Fruit fly (Drosophila melanogaster) whole organism, pupa: Measurements from ENCODE around the gene CG2794.

Source experiments
- CG10348 ChIP-seq: fragments of 200-800 bp; sonication (Bioruptor generic); IDR thresholded peaks from 2 replicates; pipeline ENCODE4 v1.3.6; 2022; ENCODE audit warnings: missing biosample characterization, missing genetic modification characterization
- CG12605 ChIP-seq: fragments of 200-800 bp; sonication (Bioruptor generic); IDR thresholded peaks from 2 replicates; pipeline ENCODE4 v1.3.6; 2022; ENCODE audit warnings: missing biosample characterization, missing genetic modification characterization
- CG13204 ChIP-seq: fragments of 200-800 bp; sonication (Bioruptor generic); optimal IDR thresholded peaks from 2 replicates; lab custom pipeline; 2018; ENCODE audit warnings: missing biosample characterization, mild to moderate bottlenecking, missing genetic modification characterization, moderate library complexity
- CG14655 ChIP-seq: fragments of 200-800 bp; sonication (Bioruptor generic); optimal IDR thresholded peaks from 3 replicates; lab custom pipeline; 2017; ENCODE audit warnings: mild to moderate bottlenecking, missing biosample characterization, missing genetic modification reagents, missing genetic modification characterization
- CG15710 ChIP-seq: fragments of 200-800 bp; sonication (Bioruptor generic); optimal IDR thresholded peaks from 2 replicates; lab custom pipeline; 2018; ENCODE audit warnings: missing biosample characterization, mild to moderate bottlenecking, missing genetic modification characterization, moderate library complexity
- CG17806 ChIP-seq: fragments of 200-800 bp; sonication (Bioruptor generic); optimal IDR thresholded peaks from 2 replicates; lab custom pipeline; 2018; ENCODE audit warnings: missing biosample characterization, mild to moderate bottlenecking, missing genetic modification characterization, moderate library complexity
- CG32121 ChIP-seq: fragments of 200-800 bp; sonication (Bioruptor generic); IDR thresholded peaks from 2 replicates; pipeline ENCODE4 v1.3.6; 2022; ENCODE audit warnings: missing biosample characterization, missing genetic modification characterization
- CG34367 ChIP-seq: fragments of 200-800 bp; sonication (Bioruptor generic); optimal IDR thresholded peaks from 2 replicates; lab custom pipeline; 2018; ENCODE audit warnings: missing biosample characterization, mild to moderate bottlenecking, missing genetic modification characterization
- CG4496 ChIP-seq: fragments of 200-800 bp; sonication (Bioruptor generic); IDR thresholded peaks from 3 replicates; pipeline ENCODE4 v1.3.6; 2022; ENCODE audit warnings: missing biosample characterization, missing genetic modification characterization
- CG8159 ChIP-seq: fragments of 200-800 bp; sonication (Bioruptor generic); optimal IDR thresholded peaks from 3 replicates; lab custom pipeline; 2018; ENCODE audit warnings: missing biosample characterization, mild to moderate bottlenecking, missing genetic modification characterization, moderate library complexity
- CG8301 ChIP-seq: fragments of 200-800 bp; sonication (Bioruptor generic); optimal IDR thresholded peaks from 2 replicates; lab custom pipeline; 2018; ENCODE audit warnings: missing biosample characterization, mild to moderate bottlenecking, missing genetic modification characterization
- CG9948 ChIP-seq: fragments of 200-800 bp; sonication (Bioruptor generic); optimal IDR thresholded peaks from 2 replicates; lab custom pipeline; 2018; ENCODE audit warnings: missing biosample characterization, mild to moderate bottlenecking, missing genetic modification characterization, moderate library complexity
- D1 ChIP-seq: fragments of 200-800 bp; sonication (Bioruptor generic); optimal IDR thresholded peaks from 2 replicates; lab custom pipeline; 2018; ENCODE audit warnings: missing biosample characterization, mild to moderate bottlenecking, missing genetic modification characterization, moderate library complexity
- EcR ChIP-seq: fragments of 200-800 bp; sonication (Bioruptor generic); optimal IDR thresholded peaks from 3 replicates; lab custom pipeline; 2019; ENCODE audit warnings: missing biosample characterization, missing genetic modification characterization, mild to moderate bottlenecking, moderate library complexity, missing genetic modification reagents
- Ets98B ChIP-seq: fragments of 200-800 bp; sonication (Bioruptor generic); IDR thresholded peaks from 2 replicates; pipeline ENCODE4 v1.3.6; 2022; ENCODE audit warnings: missing biosample characterization, missing genetic modification characterization
- Pif1A ChIP-seq: fragments of 200-800 bp; sonication (Bioruptor generic); optimal IDR thresholded peaks from 3 replicates; lab custom pipeline; 2016; ENCODE audit warnings: missing biosample characterization, missing genetic modification characterization
- Pif1B ChIP-seq: fragments of 200-800 bp; sonication (Bioruptor generic); optimal IDR thresholded peaks from 3 replicates; lab custom pipeline; 2016; ENCODE audit warnings: missing biosample characterization, missing genetic modification characterization
- Snoo ChIP-seq: fragments of 200-800 bp; sonication (Bioruptor generic); optimal IDR thresholded peaks from 3 replicates; lab custom pipeline; 2017; ENCODE audit warnings: missing biosample characterization, mild to moderate bottlenecking, missing genetic modification characterization, inconsistent platforms
- fd96Ca ChIP-seq: fragments of 200-800 bp; sonication (Bioruptor generic); IDR thresholded peaks from 3 replicates; pipeline ENCODE4 v1.3.6; 2022; ENCODE audit warnings: missing biosample characterization, missing genetic modification characterization
- gl ChIP-seq: fragments of 200-800 bp; sonication (Bioruptor generic); optimal IDR thresholded peaks from 2 replicates; lab custom pipeline; 2018; ENCODE audit warnings: missing biosample characterization, mild to moderate bottlenecking, missing genetic modification characterization
- rn ChIP-seq: fragments of 200-800 bp; sonication (Bioruptor generic); IDR thresholded peaks from 2 replicates; pipeline ENCODE4 v1.3.6; 2022; ENCODE audit warnings: missing biosample characterization, missing genetic modification characterization

The CG2794 gene

dm6 chr2L:563769-564550 is at the start of gene CG2794, which contains the start of gene uncNacbeta:
CG2794 (plus strand) TSS chr2L:564163.
uncNacbeta (minus strand) TSS chr2L:563819.
- TF ChIP-seq Pif1A (GFP tag; lab: Kevin White, UChicago) (no peak), fd96Ca (GFP tag; lab: Robert Waterston, UW) (0 out of 3 replicates have a peak, but pooled peaks have one; percentile 22), CG13204 (GFP tag; lab: Kevin White, UChicago) (no peak), CG4496 (peak; percentile 32; the same call in 1 of the 3 replicates), CG12605 (GFP tag; lab: Robert Waterston, UW) (no peak)
- TF ChIP-seq, all 21 proteins: peak for 2

DNA sequence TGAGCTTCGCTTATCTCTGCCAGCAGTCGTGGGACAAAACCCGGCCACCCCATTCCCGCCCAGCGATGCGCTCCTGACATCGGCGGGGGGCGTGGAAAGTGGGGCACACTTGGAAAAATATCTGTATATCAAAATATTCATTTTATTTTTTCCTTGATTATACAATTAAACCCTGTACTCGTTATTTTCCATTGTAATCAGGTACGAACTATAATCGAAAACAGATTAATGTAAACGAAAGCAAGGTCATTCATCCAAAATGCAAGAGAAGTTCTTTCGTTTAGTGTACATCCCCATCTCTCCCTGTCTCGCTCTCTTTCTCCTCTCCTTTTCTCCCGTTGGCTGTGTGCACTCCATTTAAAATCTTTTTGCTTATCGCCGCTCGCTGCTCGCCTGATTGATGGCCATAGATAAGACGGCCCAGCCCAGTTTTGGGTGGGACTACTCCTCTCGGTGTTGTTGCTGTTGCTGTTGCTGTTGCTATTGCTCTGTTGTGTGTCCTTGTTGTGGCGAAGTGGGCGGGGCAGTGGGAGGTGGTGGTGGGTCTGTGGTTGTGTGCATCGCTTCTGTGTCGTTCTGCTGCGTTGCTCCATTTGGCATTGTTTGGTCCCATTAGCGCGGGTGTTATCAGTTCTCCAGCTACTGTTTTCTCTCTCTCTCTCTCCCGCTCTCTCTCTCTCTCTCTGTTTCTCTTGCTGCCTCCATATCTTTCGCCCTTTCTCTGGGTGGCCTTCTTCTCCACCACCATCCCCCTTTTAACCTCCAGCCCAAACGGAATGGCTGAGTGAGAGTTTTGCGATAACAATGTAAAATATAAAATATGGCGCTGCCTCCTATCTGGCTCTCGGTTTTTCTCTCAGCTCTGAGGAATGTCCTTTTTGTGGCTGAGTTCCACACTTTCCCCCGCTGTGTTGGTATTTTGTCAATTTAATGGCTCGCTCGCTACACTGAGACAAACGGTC is 47.6 kb upstream of the CG2794 start:
- TF ChIP-seq D1 (tag; lab: Kevin White, UChicago) (no peak), Ets98B (GFP tag; lab: Robert Waterston, UW) (peak; percentile 67), CG10348 (no peak), Snoo (tag; lab: Kevin White, UChicago) (peak; percentile 72), CG8159 (tag; lab: Kevin White, UChicago) (peak; percentile 87), Pif1A (GFP tag; lab: Kevin White, UChicago) (peak; percentile 49), CG34367 (tag; lab: Kevin White, UChicago) (peak; percentile 62), CG13204 (GFP tag; lab: Kevin White, UChicago) (no peak), CG4496 (peak; percentile 83), Pif1B (peak; percentile 24), CG17806 (tag; lab: Kevin White, UChicago) (peak; percentile 80), CG12605 (GFP tag; lab: Robert Waterston, UW) (no peak), CG8301 (tag; lab: Kevin White, UChicago) (peak; percentile 67), CG14655 (peak; percentile 73), gl (tag; lab: Kevin White, UChicago) (peak; percentile 67), rn (GFP tag; lab: Robert Waterston, UW) (no peak), CG32121 (peak; percentile 64; the same call in 1 of the 2 replicates), fd96Ca (GFP tag; lab: Robert Waterston, UW) (peak; percentile 72), CG9948 (tag; lab: Kevin White, UChicago) (peak; percentile 82), EcR (GFP tag; lab: Kevin White, UChicago) (no peak), CG15710 (tag; lab: Kevin White, UChicago) (peak; percentile 74)

dm6 chr2L:517911-518619 is 45.9 kb upstream of the CG2794 start:
- TF ChIP-seq CG8159 (tag; lab: Kevin White, UChicago) (peak; percentile 45), CG8301 (tag; lab: Kevin White, UChicago) (no peak), Snoo (tag; lab: Kevin White, UChicago) (peak; percentile 16), CG10348 (no peak), Ets98B (GFP tag; lab: Robert Waterston, UW) (no peak), Pif1B (peak; percentile 22), Pif1A (GFP tag; lab: Kevin White, UChicago) (peak; percentile 51), CG12605 (GFP tag; lab: Robert Waterston, UW) (no peak), CG15710 (tag; lab: Kevin White, UChicago) (peak; percentile 35), CG9948 (tag; lab: Kevin White, UChicago) (peak; percentile 19), EcR (GFP tag; lab: Kevin White, UChicago) (no peak), CG14655 (no peak), CG4496 (no peak), D1 (tag; lab: Kevin White, UChicago) (no peak), CG13204 (GFP tag; lab: Kevin White, UChicago) (no peak), CG32121 (no peak), fd96Ca (GFP tag; lab: Robert Waterston, UW) (no peak), gl (tag; lab: Kevin White, UChicago) (no peak), CG17806 (tag; lab: Kevin White, UChicago) (peak; percentile 13), CG34367 (tag; lab: Kevin White, UChicago) (no peak), rn (GFP tag; lab: Robert Waterston, UW) (no peak)

DNA sequence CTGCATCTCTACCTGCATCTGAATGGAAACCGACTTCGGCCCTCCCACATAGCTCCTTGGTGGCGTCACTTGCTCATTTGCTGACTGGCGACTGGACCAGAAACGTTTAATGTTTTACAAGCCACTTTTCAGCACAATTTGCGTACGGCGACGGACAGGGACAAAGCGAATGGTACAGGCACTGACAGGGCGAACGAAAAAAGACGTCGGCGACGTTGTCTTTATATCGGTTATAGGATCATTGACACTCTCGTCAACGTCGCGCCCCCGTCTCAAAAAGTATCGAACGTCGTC is 45.4 kb upstream of the CG2794 start:
- TF ChIP-seq Pif1B (no peak), D1 (tag; lab: Kevin White, UChicago) (no peak), fd96Ca (GFP tag; lab: Robert Waterston, UW) (no peak), CG10348 (no peak), CG12605 (GFP tag; lab: Robert Waterston, UW) (no peak)
